Fruit fly (Drosophila melanogaster) whole organism, embryonic: ENCODE results near the gene CG8319.

Experiments
- CG12659 ChIP-seq: fragments of 200-800 bp; sonication (Bioruptor generic); optimal IDR thresholded peaks from 3 replicates; lab custom pipeline; 2017; ENCODE audit warnings: mild to moderate bottlenecking, missing biosample characterization, missing genetic modification reagents, missing genetic modification characterization
- CG13296 ChIP-seq: fragments of 200-800 bp; sonication (Bioruptor generic); optimal IDR thresholded peaks from 3 replicates; lab custom pipeline; 2018; ENCODE audit warnings: missing biosample characterization, mild to moderate bottlenecking, missing genetic modification characterization
- CG15601 ChIP-seq: fragments of 200-800 bp; sonication (Bioruptor generic); optimal IDR thresholded peaks from 3 replicates; lab custom pipeline; 2019; ENCODE audit warnings: missing biosample characterization, mild to moderate bottlenecking, missing genetic modification characterization, moderate library complexity
- CG16863 ChIP-seq: fragments of 200-800 bp; sonication (Bioruptor generic); optimal IDR thresholded peaks from 3 replicates; lab custom pipeline; 2016; ENCODE audit warnings: missing biosample characterization, missing genetic modification characterization
- CG17361 ChIP-seq: fragments of 200-800 bp; sonication (Bioruptor generic); IDR thresholded peaks from 3 replicates; pipeline ENCODE4 v1.3.6; 2022; ENCODE audit warnings: missing biosample characterization, missing genetic modification characterization
- CG1792 ChIP-seq: fragments of 200-800 bp; sonication (Bioruptor generic); optimal IDR thresholded peaks from 2 replicates; lab custom pipeline; 2016; ENCODE audit warnings: missing biosample characterization, missing genetic modification characterization
- CG30020 ChIP-seq: fragments of 200-800 bp; optimal IDR thresholded peaks from 2 replicates; lab custom pipeline; 2019; ENCODE audit warnings: missing biosample characterization, mild to moderate bottlenecking, missing genetic modification characterization, moderate library complexity
- CG3281 ChIP-seq: fragments of 200-800 bp; sonication (Bioruptor generic); optimal IDR thresholded peaks from 3 replicates; lab custom pipeline; 2017; ENCODE audit warnings: missing biosample characterization, mild to moderate bottlenecking, missing genetic modification characterization
- CG4404 ChIP-seq: fragments of 200-800 bp; sonication (Bioruptor generic); IDR thresholded peaks from 2 replicates; pipeline ENCODE4 v1.3.6; 2022; ENCODE audit warnings: missing biosample characterization, missing genetic modification characterization
- CG7786 ChIP-seq: fragments of 200-800 bp; sonication (Bioruptor generic); optimal IDR thresholded peaks from 2 replicates; lab custom pipeline; 2016; ENCODE audit warnings: missing biosample characterization, missing genetic modification characterization
- CG9609 ChIP-seq: fragments of 200-800 bp; sonication (Bioruptor generic); optimal IDR thresholded peaks from 3 replicates; lab custom pipeline; 2016; ENCODE audit warnings: missing biosample characterization, missing genetic modification characterization
- Deaf1 ChIP-seq: fragments of 200-800 bp; optimal IDR thresholded peaks from 3 replicates; lab custom pipeline; 2019; ENCODE audit warnings: missing biosample characterization, mild to moderate bottlenecking, missing genetic modification characterization, moderate library complexity
- Dek ChIP-seq: fragments of 200-800 bp; sonication (Bioruptor generic); optimal IDR thresholded peaks from 3 replicates; lab custom pipeline; 2019; ENCODE audit warnings: missing biosample characterization, mild to moderate bottlenecking, missing genetic modification characterization, moderate library complexity
- Dll ChIP-seq: fragments of 200-800 bp; sonication (Bioruptor generic); IDR thresholded peaks from 4 replicates; pipeline ENCODE4 v1.3.6; 2022; ENCODE audit warnings: missing biosample characterization, missing genetic modification characterization; ENCODE audit not compliant: partially characterized antibody
- Doc2 ChIP-seq: fragments of 200-800 bp; sonication (Bioruptor generic); IDR thresholded peaks from 2 replicates; pipeline ENCODE4 v1.3.6; 2022; ENCODE audit warnings: missing biosample characterization, missing genetic modification characterization
- Dp ChIP-seq: fragments of 200-800 bp; sonication (Bioruptor generic); optimal IDR thresholded peaks from 2 replicates; lab custom pipeline; 2018; ENCODE audit warnings: missing biosample characterization, mild to moderate bottlenecking, missing genetic modification characterization, moderate library complexity
- E2f1 ChIP-seq: fragments of 200-800 bp; sonication (Bioruptor generic); IDR thresholded peaks from 2 replicates; pipeline ENCODE4 v1.3.6; 2022; ENCODE audit warnings: missing biosample characterization, missing genetic modification characterization
- Fer3 ChIP-seq: fragments of 200-800 bp; sonication (Bioruptor generic); optimal IDR thresholded peaks from 2 replicates; lab custom pipeline; 2018; ENCODE audit warnings: missing biosample characterization, mild to moderate bottlenecking, missing genetic modification characterization, moderate library complexity
- GATAe ChIP-seq: fragments of 200-800 bp; sonication (Bioruptor generic); conservative IDR thresholded peaks from 2 replicates; pipeline ENCODE4 v1.3.6; 2022; ENCODE audit warnings: missing biosample characterization, missing genetic modification characterization
- Hmr ChIP-seq: fragments of 200-800 bp; sonication (Bioruptor generic); optimal IDR thresholded peaks from 3 replicates; lab custom pipeline; 2017; ENCODE audit warnings: mild to moderate bottlenecking, missing biosample characterization, missing genetic modification reagents, missing genetic modification characterization
- Hr78 ChIP-seq, 2 experiments: fragments of 200-800 bp in 1 of 2; fragments of >200 bp in 1 of 2; sonication (Bioruptor generic) in 1 of 2; optimal IDR thresholded peaks; 2 replicates each; lab custom pipeline; 2017 to 2019; ENCODE audit warnings: missing biosample characterization in 2 of 2, missing genetic modification characterization in 2 of 2, mild to moderate bottlenecking in 1 of 2, moderate library complexity in 1 of 2
- Lpt ChIP-seq: fragments of >200 bp; optimal IDR thresholded peaks from 2 replicates; lab custom pipeline; 2018; ENCODE audit warnings: missing biosample characterization, missing genetic modification characterization
- Neu2 ChIP-seq: fragments of 200-800 bp; sonication (Bioruptor generic); optimal IDR thresholded peaks from 3 replicates; lab custom pipeline; 2016; ENCODE audit warnings: missing biosample characterization, missing genetic modification characterization, borderline replicate concordance
- Nf-YB ChIP-seq: fragments of 200-800 bp; sonication (Bioruptor generic); optimal IDR thresholded peaks from 3 replicates; lab custom pipeline; 2019; ENCODE audit warnings: missing biosample characterization, mild to moderate bottlenecking, missing genetic modification characterization, moderate library complexity
- Nf-YC ChIP-seq: fragments of 200-800 bp; optimal IDR thresholded peaks from 3 replicates; lab custom pipeline; 2019; ENCODE audit warnings: missing biosample characterization, mild to moderate bottlenecking, missing genetic modification characterization, moderate library complexity
- Optix ChIP-seq: fragments of 200-800 bp; sonication (Bioruptor generic); IDR thresholded peaks from 3 replicates; pipeline ENCODE4 v1.3.6; 2022; ENCODE audit warnings: missing biosample characterization, missing genetic modification characterization
- Pdp1 ChIP-seq, 2 experiments: fragments of 200-800 bp; sonication (Bioruptor generic); optimal IDR thresholded peaks; 3 replicates each; lab custom pipeline; 2016; ENCODE audit warnings: missing biosample characterization in 2 of 2, missing genetic modification characterization in 2 of 2, mild to moderate bottlenecking in 1 of 2, moderate library complexity in 1 of 2
- Sry-β ChIP-seq: fragments of 200-800 bp; sonication (Bioruptor generic); optimal IDR thresholded peaks from 2 replicates; lab custom pipeline; 2018; ENCODE audit warnings: missing biosample characterization, mild to moderate bottlenecking, missing genetic modification characterization, moderate library complexity
- al ChIP-seq: fragments of 200-800 bp; sonication (Bioruptor generic); IDR thresholded peaks from 2 replicates; pipeline ENCODE4 v1.3.6; 2022; ENCODE audit warnings: missing biosample characterization, missing genetic modification characterization
- dm ChIP-seq: fragments of 200-800 bp; sonication (Bioruptor generic); optimal IDR thresholded peaks from 3 replicates; lab custom pipeline; 2016; ENCODE audit warnings: missing biosample characterization, missing genetic modification characterization
- dmrt99B ChIP-seq: fragments of 200-800 bp; sonication (Bioruptor generic); optimal IDR thresholded peaks from 2 replicates; lab custom pipeline; 2018; ENCODE audit warnings: missing biosample characterization, mild to moderate bottlenecking, missing genetic modification characterization, moderate library complexity
- dysf ChIP-seq: fragments of 200-800 bp; sonication (Bioruptor generic); IDR thresholded peaks from 3 replicates; pipeline ENCODE4 v1.3.6; 2022; ENCODE audit warnings: missing biosample characterization, missing genetic modification characterization
- gce ChIP-seq: fragments of 200-800 bp; sonication (Bioruptor generic); IDR thresholded peaks from 3 replicates; pipeline ENCODE4 v1.3.6; 2022; ENCODE audit warnings: missing biosample characterization, missing genetic modification characterization
- grau ChIP-seq: fragments of 200-800 bp; optimal IDR thresholded peaks from 3 replicates; lab custom pipeline; 2019; ENCODE audit warnings: missing biosample characterization, mild to moderate bottlenecking, missing genetic modification characterization, moderate library complexity
- gro ChIP-seq: fragments of 200-800 bp; sonication (Bioruptor generic); optimal IDR thresholded peaks from 2 replicates; lab custom pipeline; 2016; ENCODE audit warnings: missing biosample characterization, missing genetic modification characterization
- ham ChIP-seq: fragments of 200-800 bp; sonication (Bioruptor generic); IDR thresholded peaks from 2 replicates; pipeline ENCODE4 v1.3.6; 2022; ENCODE audit warnings: missing biosample characterization, missing genetic modification characterization
- lab ChIP-seq: fragments of 200-800 bp; sonication (Bioruptor generic); optimal IDR thresholded peaks from 3 replicates; lab custom pipeline; 2017; ENCODE audit warnings: missing biosample characterization, missing genetic modification characterization, mild to moderate bottlenecking, moderate library complexity, missing genetic modification reagents
- nmo ChIP-seq: fragments of 200-800 bp; sonication (Bioruptor generic); optimal IDR thresholded peaks from 2 replicates; lab custom pipeline; 2018; ENCODE audit warnings: missing biosample characterization, mild to moderate bottlenecking, missing genetic modification characterization, moderate library complexity
- org-1 ChIP-seq: fragments of 200-800 bp; sonication (Bioruptor generic); optimal IDR thresholded peaks from 2 replicates; lab custom pipeline; 2017; ENCODE audit warnings: missing biosample characterization, missing genetic modification characterization
- prd ChIP-seq, 3 experiments: fragments of >200 bp in 2 of 3; fragments of 200-800 bp in 1 of 3; sonication (Bioruptor generic) in 1 of 3; optimal IDR thresholded peaks in 2 of 3; IDR thresholded peaks in 1 of 3; 2 replicates in 2 of 3; 3 replicates in 1 of 3; pipeline versions ENCODE4 v1.3.6 to Lab custom; 2017 to 2022; ENCODE audit warnings: missing biosample characterization in 1 of 3, missing genetic modification characterization in 1 of 3
- pros ChIP-seq: fragments of 200-800 bp; sonication (Bioruptor generic); optimal IDR thresholded peaks from 3 replicates; lab custom pipeline; 2019; ENCODE audit warnings: missing biosample characterization, mild to moderate bottlenecking, missing genetic modification characterization, moderate library complexity
- salm ChIP-seq: fragments of 200-800 bp; sonication (Bioruptor generic); optimal IDR thresholded peaks from 2 replicates; lab custom pipeline; 2018; ENCODE audit warnings: missing biosample characterization, mild to moderate bottlenecking, missing genetic modification characterization
- sc ChIP-seq, 3 experiments: fragments of >200 bp in 2 of 3; fragments of 200-800 bp in 1 of 3; sonication (Bioruptor generic) in 1 of 3; optimal IDR thresholded peaks; 2 replicates in 2 of 3; 3 replicates in 1 of 3; lab custom pipeline; 2017; ENCODE audit warnings: mild to moderate bottlenecking in 1 of 3, missing biosample characterization in 1 of 3, missing genetic modification characterization in 1 of 3, missing genetic modification reagents in 1 of 3
- sisA ChIP-seq: fragments of 200-800 bp; sonication (Bioruptor generic); IDR thresholded peaks from 2 replicates; pipeline ENCODE4 v1.3.6; 2022; ENCODE audit warnings: missing biosample characterization, missing genetic modification characterization
- sob ChIP-seq: fragments of 200-800 bp; sonication (Bioruptor generic); IDR thresholded peaks from 2 replicates; pipeline ENCODE4 v1.3.6; 2022; ENCODE audit warnings: missing biosample characterization, missing genetic modification characterization
- sqz ChIP-seq: fragments of 200-800 bp; sonication (Bioruptor generic); optimal IDR thresholded peaks from 3 replicates; lab custom pipeline; 2018; ENCODE audit warnings: missing biosample characterization, mild to moderate bottlenecking, missing genetic modification characterization
- tup ChIP-seq: fragments of 200-800 bp; sonication (Bioruptor generic); optimal IDR thresholded peaks from 2 replicates; lab custom pipeline; 2016; ENCODE audit warnings: missing biosample characterization, mild to moderate bottlenecking, missing genetic modification characterization, moderate library complexity
- twi ChIP-seq: fragments of 200-800 bp; optimal IDR thresholded peaks from 2 replicates; lab custom pipeline; 2019; ENCODE audit warnings: missing biosample characterization, mild to moderate bottlenecking, missing genetic modification characterization, moderate library complexity
- zen ChIP-seq: fragments of 200-800 bp; sonication (Bioruptor generic); optimal IDR thresholded peaks from 3 replicates; lab custom pipeline; 2018; ENCODE audit warnings: missing biosample characterization, mild to moderate bottlenecking, missing genetic modification characterization, moderate library complexity

CG8319 gene

DNA sequence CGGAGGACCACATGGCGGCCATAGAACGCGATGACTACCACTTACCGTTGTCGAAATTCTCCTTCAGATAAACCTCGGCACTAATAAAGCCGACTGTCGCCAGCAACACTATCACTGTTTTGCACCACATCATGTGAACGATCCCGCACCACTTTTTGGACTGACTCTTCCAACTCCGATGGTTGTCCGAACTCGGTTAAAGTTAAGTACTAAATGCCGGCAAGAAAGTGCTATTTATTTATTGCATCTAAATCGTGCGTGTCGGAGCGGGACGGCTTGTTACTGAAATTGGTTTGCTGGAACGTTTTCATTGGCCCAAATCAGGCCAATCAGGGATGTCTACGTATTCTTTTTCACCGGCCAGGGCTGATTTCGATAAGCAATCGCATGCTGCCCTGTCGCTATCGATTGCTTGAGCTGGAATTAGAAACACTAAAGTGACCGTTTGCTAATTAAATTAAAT lies 3.5 kb downstream of the CG8319 start, which contains the start of gene Calr:
TSS of gene Calr (minus strand) at position 219 of the 463 bp plus-strand sequence.
- TF ChIP-seq tup (GFP tag; lab: Kevin White, UChicago) (no peak), Hmr (peak; percentile 72), sob (GFP tag; lab: Robert Waterston, UW) (no peak), Pdp1 (GFP tag; optimal IDR thresholded peaks at IDR 0.05; lab: Kevin White, UChicago) (no peak), sisA (no peak), ham (GFP tag; lab: Robert Waterston, UW) (no peak), Fer3 (tag; lab: Kevin White, UChicago) (peak; percentile 12), Nf-YB (GFP tag; lab: Kevin White, UChicago) (peak; percentile 100), sc (optimal IDR thresholded peaks at IDR 0.05; lab: Kevin White, UChicago) (no peak), sc (GFP tag; optimal IDR thresholded peaks at IDR 0.05; lab: Kevin White, UChicago) (no peak), dysf (GFP tag; lab: Robert Waterston, UW) (no peak), twi (tag; lab: Kevin White, UChicago) (no peak), CG15601 (tag; lab: Kevin White, UChicago) (peak; percentile 56), Nf-YC (tag; lab: Kevin White, UChicago) (peak; percentile 100), Dek (no peak), CG4404 (GFP tag; lab: Robert Waterston, UW) (no peak), gce (no peak), zen (peak; percentile 63), Deaf1 (tag; lab: Kevin White, UChicago) (peak; percentile 83), CG3281 (peak; percentile 43), Lpt (no peak), nmo (peak; percentile 47), gro (GFP tag; lab: Kevin White, UChicago) (peak; percentile 53), lab (GFP tag; lab: Kevin White, UChicago) (peak; percentile 71), CG30020 (tag; lab: Kevin White, UChicago) (peak; percentile 61), Neu2 (GFP tag; lab: Kevin White, UChicago) (peak; percentile 100), CG17361 (no peak), al (GFP tag; lab: Robert Waterston, UW) (no peak), Optix (no peak), Sry-β (GFP tag; lab: Kevin White, UChicago) (no peak), sqz (GFP tag; lab: Kevin White, UChicago) (peak; percentile 54), dmrt99B (tag; lab: Kevin White, UChicago) (no peak), Hr78 (GFP tag; optimal IDR thresholded peaks at IDR 0.05; lab: Kevin White, UChicago) (no peak), org-1 (peak; percentile 4), GATAe (no peak), pros (GFP tag; lab: Kevin White, UChicago) (peak; percentile 53), CG12659 (GFP tag; lab: Kevin White, UChicago) (peak; percentile 78), grau (tag; lab: Kevin White, UChicago) (peak; percentile 46), Dll (GFP tag; lab: Robert Waterston, UW) (no peak), CG1792 (GFP tag; lab: Kevin White, UChicago) (peak; percentile 7), CG9609 (GFP tag; lab: Kevin White, UChicago) (peak; percentile 18), salm (tag; lab: Kevin White, UChicago) (peak; percentile 52), Dp (GFP tag; lab: Kevin White, UChicago) (peak; percentile 51), Doc2 (GFP tag; lab: Robert Waterston, UW) (no peak), CG16863 (peak; percentile 46), prd (optimal IDR thresholded peaks at IDR 0.05; lab: Kevin White, UChicago) (no peak), prd (GFP tag; IDR thresholded peaks at IDR 0.05; lab: Robert Waterston, UW) (no peak), E2f1 (GFP tag; lab: Robert Waterston, UW) (no peak), CG13296 (peak; percentile 56), dm (GFP tag; lab: Kevin White, UChicago) (no peak), CG7786 (no peak)
